Fruit fly (Drosophila melanogaster) whole organism, embryonic: ENCODE results near the gene cmet.

Source experiments
- Bteb2 ChIP-seq: fragments of 200-800 bp; sonication (Bioruptor generic); optimal IDR thresholded peaks from 2 replicates; lab custom pipeline; 2016; ENCODE audit warnings: missing biosample characterization, missing genetic modification characterization
- CG11504 ChIP-seq: fragments of 200-800 bp; sonication (Bioruptor generic); optimal IDR thresholded peaks from 3 replicates; lab custom pipeline; 2019; ENCODE audit warnings: missing biosample characterization, mild to moderate bottlenecking, missing genetic modification characterization, moderate library complexity
- CG12299 ChIP-seq: fragments of 200-800 bp; sonication (Bioruptor generic); optimal IDR thresholded peaks from 2 replicates; lab custom pipeline; 2018; ENCODE audit warnings: missing biosample characterization, mild to moderate bottlenecking, missing genetic modification characterization
- CG12744 ChIP-seq: fragments of 200-800 bp; sonication (Bioruptor generic); optimal IDR thresholded peaks from 2 replicates; lab custom pipeline; 2016; ENCODE audit warnings: missing biosample characterization, missing genetic modification characterization
- CG13424 ChIP-seq: fragments of 200-800 bp; sonication (Bioruptor generic); optimal IDR thresholded peaks from 2 replicates; lab custom pipeline; 2019; ENCODE audit warnings: missing biosample characterization, mild to moderate bottlenecking, missing genetic modification characterization, moderate library complexity
- CG13894 ChIP-seq: fragments of 200-800 bp; sonication (Bioruptor generic); optimal IDR thresholded peaks from 3 replicates; lab custom pipeline; 2018; ENCODE audit warnings: missing biosample characterization, mild to moderate bottlenecking, missing genetic modification characterization, moderate library complexity
- CG15514 ChIP-seq: fragments of 200-800 bp; sonication (Bioruptor generic); optimal IDR thresholded peaks from 3 replicates; lab custom pipeline; 2017; ENCODE audit warnings: missing biosample characterization, missing genetic modification characterization, mild to moderate bottlenecking, moderate library complexity, missing genetic modification reagents
- CG15696 ChIP-seq: fragments of 200-800 bp; sonication (Bioruptor generic); optimal IDR thresholded peaks from 2 replicates; lab custom pipeline; 2019; ENCODE audit warnings: missing biosample characterization, mild to moderate bottlenecking, missing genetic modification characterization, moderate library complexity
- CG16779 ChIP-seq: fragments of 200-800 bp; sonication (Bioruptor generic); IDR thresholded peaks from 2 replicates; pipeline ENCODE4 v1.3.6; 2022; ENCODE audit warnings: missing biosample characterization, missing genetic modification characterization
- CG16815 ChIP-seq: fragments of 200-800 bp; sonication (Bioruptor generic); optimal IDR thresholded peaks from 3 replicates; lab custom pipeline; 2017; ENCODE audit warnings: missing biosample characterization, mild to moderate bottlenecking, missing genetic modification characterization
- CG17359 ChIP-seq: fragments of 200-800 bp; sonication (Bioruptor generic); optimal IDR thresholded peaks from 3 replicates; lab custom pipeline; 2018; ENCODE audit warnings: missing biosample characterization, mild to moderate bottlenecking, missing genetic modification characterization, moderate library complexity
- CG17829 ChIP-seq: fragments of 200-800 bp; optimal IDR thresholded peaks from 2 replicates; lab custom pipeline; 2019; ENCODE audit warnings: missing biosample characterization, mild to moderate bottlenecking, missing genetic modification characterization, moderate library complexity
- CG17912 ChIP-seq: fragments of 200-800 bp; sonication (Bioruptor generic); optimal IDR thresholded peaks from 2 replicates; lab custom pipeline; 2018; ENCODE audit warnings: missing biosample characterization, mild to moderate bottlenecking, missing genetic modification characterization
- CG2202 ChIP-seq: fragments of 200-800 bp; sonication (Bioruptor generic); optimal IDR thresholded peaks from 2 replicates; lab custom pipeline; 2018; ENCODE audit warnings: missing biosample characterization, mild to moderate bottlenecking, missing genetic modification characterization
- CG30020 ChIP-seq: fragments of 200-800 bp; optimal IDR thresholded peaks from 2 replicates; lab custom pipeline; 2019; ENCODE audit warnings: missing biosample characterization, mild to moderate bottlenecking, missing genetic modification characterization, moderate library complexity
- CG33557 ChIP-seq: fragments of 200-800 bp; sonication (Bioruptor generic); optimal IDR thresholded peaks from 2 replicates; lab custom pipeline; 2019; ENCODE audit warnings: missing biosample characterization, mild to moderate bottlenecking, missing genetic modification characterization, moderate library complexity
- CG3995 ChIP-seq: fragments of 200-800 bp; sonication (Bioruptor generic); optimal IDR thresholded peaks from 3 replicates; lab custom pipeline; 2016; ENCODE audit warnings: missing biosample characterization, missing genetic modification characterization
- CG6175 ChIP-seq: fragments of 200-800 bp; sonication (Bioruptor generic); IDR thresholded peaks from 3 replicates; pipeline ENCODE4 v1.3.6; 2022; ENCODE audit warnings: missing biosample characterization, missing genetic modification characterization
- CG6689 ChIP-seq: fragments of 200-800 bp; sonication (Bioruptor generic); IDR thresholded peaks from 2 replicates; pipeline ENCODE4 v1.3.6; 2022; ENCODE audit warnings: missing biosample characterization, missing genetic modification characterization
- CG8281 ChIP-seq: fragments of 200-800 bp; sonication (Bioruptor generic); optimal IDR thresholded peaks from 2 replicates; lab custom pipeline; 2018; ENCODE audit warnings: missing biosample characterization, mild to moderate bottlenecking, missing genetic modification characterization, moderate library complexity
- CG8290 ChIP-seq, 3 experiments: fragments of 200-800 bp; sonication (Bioruptor generic); optimal IDR thresholded peaks; 2 replicates each; lab custom pipeline; 2016 to 2019; ENCODE audit warnings: missing biosample characterization in 3 of 3, missing genetic modification characterization in 3 of 3, mild to moderate bottlenecking in 2 of 3, moderate library complexity in 1 of 3
- Camta ChIP-seq: fragments of 200-800 bp; sonication (Bioruptor generic); optimal IDR thresholded peaks from 2 replicates; lab custom pipeline; 2016; ENCODE audit warnings: missing biosample characterization, missing genetic modification characterization
- HLH3B ChIP-seq: fragments of 200-800 bp; sonication (Bioruptor generic); IDR thresholded peaks from 2 replicates; pipeline ENCODE4 v1.3.6; 2022; ENCODE audit warnings: missing biosample characterization, missing genetic modification characterization
- HmgD ChIP-seq: fragments of 200-800 bp; sonication (Bioruptor generic); optimal IDR thresholded peaks from 3 replicates; lab custom pipeline; 2016; ENCODE audit warnings: missing biosample characterization, missing genetic modification characterization
- Hr51 ChIP-seq, 2 experiments: fragments of 200-800 bp; sonication (Bioruptor generic); optimal IDR thresholded peaks; 2 replicates in 1 of 2; 3 replicates in 1 of 2; lab custom pipeline; 2016 to 2018; ENCODE audit warnings: missing biosample characterization in 2 of 2, missing genetic modification characterization in 2 of 2, mild to moderate bottlenecking in 1 of 2, moderate library complexity in 1 of 2
- Lhr ChIP-seq: fragments of 200-800 bp; sonication (Bioruptor generic); optimal IDR thresholded peaks from 3 replicates; lab custom pipeline; 2017; ENCODE audit warnings: mild to moderate bottlenecking, missing biosample characterization, missing genetic modification reagents, missing genetic modification characterization
- MBD-R2 ChIP-seq: fragments of 200-800 bp; sonication (Bioruptor generic); IDR thresholded peaks from 2 replicates; pipeline ENCODE4 v1.3.6; 2022; ENCODE audit warnings: missing biosample characterization, missing genetic modification characterization
- NK7.1 ChIP-seq: fragments of 200-800 bp; sonication (Bioruptor generic); optimal IDR thresholded peaks from 3 replicates; lab custom pipeline; 2016; ENCODE audit warnings: missing biosample characterization, missing genetic modification characterization
- Nf-YC ChIP-seq: fragments of 200-800 bp; optimal IDR thresholded peaks from 3 replicates; lab custom pipeline; 2019; ENCODE audit warnings: missing biosample characterization, mild to moderate bottlenecking, missing genetic modification characterization, moderate library complexity
- Oli ChIP-seq: fragments of 200-800 bp; sonication (Bioruptor generic); optimal IDR thresholded peaks from 2 replicates; lab custom pipeline; 2018; ENCODE audit warnings: missing biosample characterization, mild to moderate bottlenecking, missing genetic modification characterization, moderate library complexity
- al ChIP-seq: fragments of 200-800 bp; sonication (Bioruptor generic); IDR thresholded peaks from 2 replicates; pipeline ENCODE4 v1.3.6; 2022; ENCODE audit warnings: missing biosample characterization, missing genetic modification characterization
- aop ChIP-seq: fragments of 200-800 bp; sonication (Bioruptor generic); IDR thresholded peaks from 2 replicates; pipeline ENCODE4 v1.3.6; 2022; ENCODE audit warnings: missing biosample characterization, missing genetic modification characterization
- ap ChIP-seq: fragments of 200-800 bp; sonication (Bioruptor generic); IDR thresholded peaks from 2 replicates; pipeline ENCODE4 v1.3.6; 2022; ENCODE audit warnings: missing biosample characterization, missing genetic modification characterization
- bab2 ChIP-seq: fragments of 200-800 bp; sonication (Bioruptor generic); optimal IDR thresholded peaks from 2 replicates; lab custom pipeline; 2016; ENCODE audit warnings: missing biosample characterization, missing genetic modification characterization
- chif ChIP-seq, 2 experiments: fragments of 200-800 bp; sonication (Bioruptor generic); optimal IDR thresholded peaks; 3 replicates each; lab custom pipeline; 2016; ENCODE audit warnings: missing biosample characterization in 2 of 2, missing genetic modification characterization in 2 of 2
- ci ChIP-seq: fragments of 200-800 bp; sonication (Bioruptor generic); IDR thresholded peaks from 3 replicates; pipeline ENCODE4 v1.3.6; 2022; ENCODE audit warnings: missing biosample characterization, missing genetic modification characterization
- dan ChIP-seq: fragments of 200-800 bp; sonication (Bioruptor generic); IDR thresholded peaks from 2 replicates; pipeline ENCODE4 v1.3.6; 2022; ENCODE audit warnings: missing biosample characterization, missing genetic modification characterization
- gce ChIP-seq: fragments of 200-800 bp; sonication (Bioruptor generic); IDR thresholded peaks from 3 replicates; pipeline ENCODE4 v1.3.6; 2022; ENCODE audit warnings: missing biosample characterization, missing genetic modification characterization
- gfzf ChIP-seq: fragments of 200-800 bp; sonication (Bioruptor generic); optimal IDR thresholded peaks from 2 replicates; lab custom pipeline; 2016; ENCODE audit warnings: missing biosample characterization, mild to moderate bottlenecking, missing genetic modification characterization, moderate library complexity
- hb ChIP-seq: fragments of 200-800 bp; sonication (Bioruptor generic); IDR thresholded peaks from 3 replicates; pipeline ENCODE4 v1.3.6; 2022; ENCODE audit warnings: missing biosample characterization, missing genetic modification characterization; ENCODE audit not compliant: partially characterized antibody
- lmd ChIP-seq: fragments of 200-800 bp; sonication (Bioruptor generic); IDR thresholded peaks from 2 replicates; pipeline ENCODE4 v1.3.6; 2022; ENCODE audit warnings: missing biosample characterization, missing genetic modification characterization
- luna ChIP-seq: fragments of 200-800 bp; sonication (Bioruptor generic); optimal IDR thresholded peaks from 2 replicates; lab custom pipeline; 2016; ENCODE audit warnings: missing biosample characterization, missing genetic modification characterization
- nau ChIP-seq: fragments of 200-800 bp; sonication (Bioruptor generic); optimal IDR thresholded peaks from 3 replicates; lab custom pipeline; 2017; ENCODE audit warnings: missing biosample characterization, mild to moderate bottlenecking, missing genetic modification characterization, missing genetic modification reagents
- pzg ChIP-seq: fragments of 200-800 bp; sonication (Bioruptor generic); optimal IDR thresholded peaks from 3 replicates; lab custom pipeline; 2018; ENCODE audit warnings: missing biosample characterization, mild to moderate bottlenecking, missing genetic modification characterization, moderate library complexity
- ranshi ChIP-seq: fragments of 200-800 bp; sonication (Bioruptor generic); IDR thresholded peaks from 2 replicates; pipeline ENCODE4 v1.3.6; 2022; ENCODE audit warnings: missing biosample characterization, missing genetic modification characterization
- row ChIP-seq: fragments of 200-800 bp; sonication (Bioruptor generic); IDR thresholded peaks from 3 replicates; pipeline ENCODE4 v1.3.6; 2022; ENCODE audit warnings: missing biosample characterization, missing genetic modification characterization
- sr ChIP-seq: fragments of 200-800 bp; sonication (Bioruptor generic); IDR thresholded peaks from 3 replicates; pipeline ENCODE4 v1.3.6; 2022; ENCODE audit warnings: missing biosample characterization, missing genetic modification characterization
- tio ChIP-seq: fragments of 200-800 bp; sonication (Bioruptor generic); optimal IDR thresholded peaks from 2 replicates; lab custom pipeline; 2017; ENCODE audit warnings: missing biosample characterization, missing genetic modification characterization, inconsistent platforms
- tna ChIP-seq: fragments of 200-800 bp; sonication (Bioruptor generic); IDR thresholded peaks from 2 replicates; pipeline ENCODE4 v1.3.6; 2022; ENCODE audit warnings: missing biosample characterization, missing genetic modification characterization; ENCODE audit not compliant: partially characterized antibody
- unc-4 ChIP-seq: fragments of 200-800 bp; sonication (Bioruptor generic); IDR thresholded peaks from 2 replicates; pipeline ENCODE4 v1.3.6; 2022; ENCODE audit warnings: missing biosample characterization, missing genetic modification characterization; ENCODE audit not compliant: partially characterized antibody

The cmet gene

DNA sequence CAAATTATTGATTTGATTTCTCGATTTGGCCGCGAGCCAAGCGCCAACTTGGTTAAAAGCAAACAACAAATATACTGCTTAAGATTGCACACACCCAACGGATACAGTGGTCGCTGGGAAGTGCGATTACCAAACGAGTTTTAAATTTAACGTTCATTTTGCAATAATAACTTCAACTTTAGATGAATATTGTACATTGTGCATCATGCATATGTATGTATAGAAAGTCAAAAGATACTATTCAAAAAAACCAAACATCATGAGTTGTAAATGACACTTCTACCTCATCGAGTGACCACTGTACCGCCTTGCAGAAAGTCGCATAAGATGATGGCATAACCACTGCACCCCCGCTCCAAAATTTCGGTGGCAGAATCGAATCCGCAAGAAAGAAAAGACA, 48.0 kb downstream of the cmet start (continued):
- TF ChIP-seq CG6689 (GFP tag; lab: Robert Waterston, UW): 0 out of 2 replicates have a peak, but pooled peaks have one; percentile 17
- no peak for TF ChIP-seq chif (GFP tag; optimal IDR thresholded peaks at IDR 0.05; lab: Kevin White, UChicago)
- no peak for TF ChIP-seq bab2 (GFP tag; lab: Kevin White, UChicago)
- TF ChIP-seq CG30020: no peak
- TF ChIP-seq CG13894 (tag; lab: Kevin White, UChicago): no peak
- TF ChIP-seq CG17829 (tag; lab: Kevin White, UChicago): no peak
- TF ChIP-seq CG17912: no peak
- TF ChIP-seq tio (GFP tag; lab: Kevin White, UChicago): no peak
- TF ChIP-seq row (GFP tag; lab: Robert Waterston, UW): 0 out of 3 replicates have a peak, but pooled peaks have one; percentile 39
- TF ChIP-seq CG12744 (GFP tag; lab: Kevin White, UChicago): no peak
- TF ChIP-seq CG16815 (GFP tag; lab: Kevin White, UChicago): no peak
- no peak for TF ChIP-seq nau
- peak in 1 of 2 experiments; percentile 37 for TF ChIP-seq Hr51 (GFP tag; optimal IDR thresholded peaks at IDR 0.05; lab: Kevin White, UChicago)
- TF ChIP-seq Nf-YC: no peak
- TF ChIP-seq CG17359 (tag; lab: Kevin White, UChicago): no peak
- TF ChIP-seq CG13424 (tag; lab: Kevin White, UChicago): peak; percentile 4
- peak; percentile 28 for TF ChIP-seq Oli (tag; lab: Kevin White, UChicago)
- TF ChIP-seq NK7.1 (GFP tag; lab: Kevin White, UChicago): no peak
- peak; percentile 8 for TF ChIP-seq CG11504 (tag; lab: Kevin White, UChicago)
- TF ChIP-seq tna (GFP tag; lab: Robert Waterston, UW): no peak
- TF ChIP-seq CG6175: no peak
- TF ChIP-seq CG15696 (tag; lab: Kevin White, UChicago): no peak
- TF ChIP-seq ci (GFP tag; lab: Robert Waterston, UW): no peak

DNA sequence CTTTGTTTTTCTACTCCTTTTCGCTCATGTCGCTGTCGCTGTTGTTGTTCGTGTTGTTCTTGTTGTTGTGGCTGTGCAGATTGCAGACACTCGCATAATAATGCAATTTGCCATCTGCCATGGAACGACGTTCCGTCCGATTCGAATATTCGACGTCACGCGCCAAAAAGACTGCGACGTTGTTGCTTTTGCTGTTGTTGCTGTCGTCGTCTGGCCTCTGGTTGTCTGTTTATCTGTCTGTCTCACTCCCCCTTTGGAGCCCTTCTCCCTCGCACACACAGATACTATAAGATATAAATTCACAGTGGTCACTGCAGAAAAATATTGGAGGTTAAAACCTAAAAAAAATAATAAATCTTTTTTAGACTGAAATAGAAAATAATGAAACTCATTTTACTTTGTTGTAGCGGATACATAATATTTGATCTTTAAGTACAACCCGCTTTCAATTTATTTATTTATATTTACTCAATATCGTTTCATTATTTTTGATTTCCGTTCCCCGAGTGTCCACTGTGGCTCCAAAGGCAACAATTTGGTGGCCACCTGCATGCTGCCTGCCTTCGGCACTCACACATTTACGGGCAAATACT, 49.3 kb downstream of the cmet start:
- TF ChIP-seq CG16779 (no peak), CG11504 (tag; lab: Kevin White, UChicago) (peak; percentile 57), gfzf (GFP tag; lab: Kevin White, UChicago) (no peak), CG12299 (tag; lab: Kevin White, UChicago) (peak; percentile 26), aop (GFP tag; lab: Robert Waterston, UW) (no peak), al (GFP tag; lab: Robert Waterston, UW) (peak; percentile 41; the same call in 1 of the 2 replicates), Lhr (GFP tag; lab: Kevin White, UChicago) (no peak), ranshi (GFP tag; lab: Robert Waterston, UW) (no peak), sr (GFP tag; lab: Robert Waterston, UW) (no peak), unc-4 (GFP tag; lab: Robert Waterston, UW) (no peak), CG8281 (peak; percentile 18), ap (GFP tag; lab: Robert Waterston, UW) (no peak), CG3995 (GFP tag; lab: Kevin White, UChicago) (no peak), pzg (GFP tag; lab: Kevin White, UChicago) (no peak), lmd (GFP tag; lab: Robert Waterston, UW) (peak; percentile 26; the same call in 1 of the 2 replicates), HmgD (GFP tag; lab: Kevin White, UChicago) (no peak), CG2202 (tag; lab: Kevin White, UChicago) (no peak), gce (no peak), hb (GFP tag; lab: Robert Waterston, UW) (no peak), MBD-R2 (GFP tag; lab: Robert Waterston, UW) (no peak), CG33557 (GFP tag; lab: Kevin White, UChicago) (no peak), HLH3B (GFP tag; lab: Robert Waterston, UW) (no peak), luna (no peak), Bteb2 (no peak), CG15514 (GFP tag; lab: Kevin White, UChicago) (no peak), dan (GFP tag; lab: Robert Waterston, UW) (no peak), Camta (no peak), CG8290 (GFP tag; optimal IDR thresholded peaks at IDR 0.05; lab: Kevin White, UChicago) (no peak), CG8290 (tag; optimal IDR thresholded peaks at IDR 0.05; lab: Kevin White, UChicago) (no peak)
